Worm (Caenorhabditis elegans) whole organism, late embryonic: ENCODE results near the gene F54F7.9.

ENCODE experiments used
- C38D4.7 ChIP-seq: fragments of 200-800 bp; sonication (Bioruptor generic); optimal IDR thresholded peaks from 2 replicates; lab custom pipeline; 2018; ENCODE audit warnings: mild to moderate bottlenecking, missing genetic modification characterization, moderate library complexity, missing compliant biosample characterization
- K02D7.2 ChIP-seq: sonication (generic microtip); optimal IDR thresholded peaks from 2 replicates; lab custom pipeline; 2017; ENCODE audit warnings: mild to moderate bottlenecking, missing genetic modification characterization, missing compliant biosample characterization
- T23F11.4 ChIP-seq: fragments of 200-800 bp; sonication (Bioruptor generic); optimal IDR thresholded peaks from 2 replicates; lab custom pipeline; 2018; ENCODE audit warnings: mild to moderate bottlenecking, missing genetic modification characterization, missing compliant biosample characterization
- Y22D7AL.16 ChIP-seq: sonication (generic microtip); optimal IDR thresholded peaks from 2 replicates; lab custom pipeline; 2016; ENCODE audit warnings: missing genetic modification characterization, missing compliant biosample characterization
- ahr-1 ChIP-seq: sonication (generic microtip); optimal IDR thresholded peaks from 2 replicates; lab custom pipeline; 2016; ENCODE audit warnings: missing genetic modification characterization, missing compliant biosample characterization
- ama-1 ChIP-seq: fragments of 150-350 bp; optimal IDR thresholded peaks from 2 replicates; lab custom pipeline; 2014
- ceh-14 ChIP-seq: sonication (generic microtip); optimal IDR thresholded peaks from 2 replicates; lab custom pipeline; 2016; ENCODE audit warnings: missing genotype, missing genetic modification characterization, missing compliant biosample characterization
- ceh-18 ChIP-seq: sonication (generic microtip); optimal IDR thresholded peaks from 2 replicates; lab custom pipeline; 2016; ENCODE audit warnings: missing genetic modification characterization, missing compliant biosample characterization
- ceh-19 ChIP-seq: fragments of 200-800 bp; sonication (Bioruptor generic); optimal IDR thresholded peaks from 2 replicates; lab custom pipeline; 2018; ENCODE audit warnings: mild to moderate bottlenecking, missing genetic modification characterization, missing compliant biosample characterization
- ceh-22 ChIP-seq: sonication (generic microtip); optimal IDR thresholded peaks from 2 replicates; lab custom pipeline; 2017; ENCODE audit warnings: missing biosample characterization, missing genetic modification characterization
- ceh-30 ChIP-seq: fragments of 150-350 bp; optimal IDR thresholded peaks from 2 replicates; lab custom pipeline; 2014; ENCODE audit warnings: missing biosample characterization, missing genetic modification characterization
- ceh-31 ChIP-seq: sonication (generic microtip); optimal IDR thresholded peaks from 2 replicates; lab custom pipeline; 2016; ENCODE audit warnings: missing genetic modification characterization, missing compliant biosample characterization
- ceh-34 ChIP-seq: sonication (generic microtip); optimal IDR thresholded peaks from 2 replicates; lab custom pipeline; 2016; ENCODE audit warnings: mild to moderate bottlenecking, missing genetic modification characterization, missing compliant biosample characterization
- ceh-48 ChIP-seq: sonication (generic microtip); optimal IDR thresholded peaks from 2 replicates; lab custom pipeline; 2016; ENCODE audit warnings: missing genetic modification characterization, inconsistent platforms, missing compliant biosample characterization
- ceh-6 ChIP-seq: fragments of 200-800 bp; sonication (Bioruptor generic); optimal IDR thresholded peaks from 2 replicates; lab custom pipeline; 2018; ENCODE audit warnings: mild to moderate bottlenecking, missing genetic modification characterization, missing compliant biosample characterization
- ceh-9 ChIP-seq: sonication (generic microtip); optimal IDR thresholded peaks from 2 replicates; lab custom pipeline; 2016; ENCODE audit warnings: mild to moderate bottlenecking, missing genetic modification characterization, inconsistent platforms, missing compliant biosample characterization
- elt-2 ChIP-seq: sonication (generic microtip); optimal IDR thresholded peaks from 2 replicates; lab custom pipeline; 2016; ENCODE audit warnings: missing genetic modification reagents, missing genetic modification characterization, missing compliant biosample characterization
- ets-4 ChIP-seq: sonication (generic microtip); optimal IDR thresholded peaks from 2 replicates; lab custom pipeline; 2016; ENCODE audit warnings: missing genetic modification characterization, missing compliant biosample characterization
- eyg-1 ChIP-seq: sonication (generic microtip); optimal IDR thresholded peaks from 2 replicates; lab custom pipeline; 2016; ENCODE audit warnings: missing genotype, missing genetic modification characterization, missing compliant biosample characterization
- fax-1 ChIP-seq: sonication (generic microtip); optimal IDR thresholded peaks from 2 replicates; lab custom pipeline; 2016; ENCODE audit warnings: missing genotype, missing genetic modification characterization, missing compliant biosample characterization
- fkh-10 ChIP-seq: fragments of 150-350 bp; optimal IDR thresholded peaks from 2 replicates; lab custom pipeline; 2014; ENCODE audit warnings: missing biosample characterization, missing genetic modification reagents, missing genetic modification characterization
- gmeb-2 ChIP-seq: sonication (generic microtip); optimal IDR thresholded peaks from 2 replicates; lab custom pipeline; 2016; ENCODE audit warnings: missing genetic modification characterization, inconsistent platforms, missing compliant biosample characterization
- hlh-13 ChIP-seq: fragments of 200-800 bp; sonication (Bioruptor generic); optimal IDR thresholded peaks from 2 replicates; lab custom pipeline; 2018; ENCODE audit warnings: mild to moderate bottlenecking, missing genetic modification characterization, missing compliant biosample characterization
- hlh-8 ChIP-seq: sonication (generic microtip); optimal IDR thresholded peaks from 2 replicates; lab custom pipeline; 2016; ENCODE audit warnings: missing genotype, missing genetic modification characterization, missing compliant biosample characterization
- madf-2 ChIP-seq: sonication (generic microtip); optimal IDR thresholded peaks from 2 replicates; lab custom pipeline; 2017; ENCODE audit warnings: missing genetic modification characterization, missing compliant biosample characterization
- mec-3 ChIP-seq: sonication (generic microtip); optimal IDR thresholded peaks from 2 replicates; lab custom pipeline; 2016; ENCODE audit warnings: borderline replicate concordance, missing genetic modification characterization, missing compliant biosample characterization
- nfya-1 ChIP-seq: sonication (generic microtip); optimal IDR thresholded peaks from 2 replicates; lab custom pipeline; 2017; ENCODE audit warnings: missing genetic modification characterization, mild to moderate bottlenecking, missing compliant biosample characterization, antibody characterized with exemption, moderate library complexity
- odd-2 ChIP-seq: sonication (generic microtip); optimal IDR thresholded peaks from 2 replicates; lab custom pipeline; 2017; ENCODE audit warnings: antibody characterized with exemption, mild to moderate bottlenecking, missing genetic modification characterization, missing compliant biosample characterization
- pha-2 ChIP-seq: sonication (generic microtip); optimal IDR thresholded peaks from 2 replicates; lab custom pipeline; 2017; ENCODE audit warnings: mild to moderate bottlenecking, missing genetic modification characterization, missing compliant biosample characterization
- pqm-1 ChIP-seq: sonication (generic microtip); optimal IDR thresholded peaks from 2 replicates; lab custom pipeline; 2016; ENCODE audit warnings: missing genetic modification characterization, missing compliant biosample characterization
- pros-1 ChIP-seq: fragments of 150-350 bp; optimal IDR thresholded peaks from 2 replicates; lab custom pipeline; 2014; ENCODE audit warnings: missing biosample characterization, missing genetic modification reagents, missing genetic modification characterization
- ref-2 ChIP-seq: sonication (generic microtip); optimal IDR thresholded peaks from 2 replicates; lab custom pipeline; 2016; ENCODE audit warnings: missing genetic modification characterization, missing compliant biosample characterization
- sdc-2 ChIP-seq: sonication (generic microtip); optimal IDR thresholded peaks from 2 replicates; lab custom pipeline; 2016; ENCODE audit warnings: missing genotype, missing genetic modification characterization, missing compliant biosample characterization
- sox-2 ChIP-seq: fragments of 200-800 bp; sonication (Bioruptor generic); IDR thresholded peaks from 2 replicates; pipeline ENCODE4 v1.3.6; 2022; ENCODE audit warnings: missing genetic modification reagents, missing genetic modification characterization, missing compliant biosample characterization
- unc-3 ChIP-seq, 2 experiments: fragments of 200-800 bp in 1 of 2; sonication (Bioruptor generic) in 1 of 2; sonication (generic microtip) in 1 of 2; conservative IDR thresholded peaks in 1 of 2; optimal IDR thresholded peaks in 1 of 2; 2 replicates each; pipeline versions ENCODE4 v1.3.6 to Lab custom; 2016 to 2022; ENCODE audit warnings: missing compliant biosample characterization in 2 of 2, missing genetic modification characterization in 2 of 2, missing genetic modification reagents in 1 of 2
- zip-5 ChIP-seq: sonication (generic microtip); optimal IDR thresholded peaks from 2 replicates; lab custom pipeline; 2016; ENCODE audit warnings: missing genetic modification characterization, missing compliant biosample characterization
- ztf-16 ChIP-seq: sonication (generic microtip); optimal IDR thresholded peaks from 2 replicates; lab custom pipeline; 2017; ENCODE audit warnings: missing genetic modification characterization, missing compliant biosample characterization

F54F7.9 gene

DNA sequence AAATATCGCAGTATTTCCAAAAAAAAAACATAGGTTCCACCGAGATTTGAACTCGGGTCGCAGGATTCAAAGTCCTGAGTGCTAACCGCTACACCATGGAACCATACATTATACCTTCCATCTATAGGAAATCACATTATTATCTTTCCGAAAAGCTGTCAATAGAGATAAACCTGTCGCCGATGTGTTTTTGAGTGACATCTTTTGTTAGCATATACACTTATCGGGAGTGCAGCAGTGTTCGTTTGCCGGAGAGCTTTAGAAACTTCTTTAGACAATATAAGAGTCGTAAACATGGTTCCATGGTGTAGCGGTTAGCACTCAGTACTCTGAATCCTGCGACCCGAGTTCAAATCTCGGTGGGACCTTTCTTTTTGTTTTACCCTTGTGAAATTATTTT, 23.7 kb upstream of the F54F7.9 start:
- no peak for TF ChIP-seq K02D7.2 (tag; lab: Kevin White, UChicago)
- TF ChIP-seq ceh-6 (GFP tag; lab: Kevin White, UChicago): no peak
- no peak for TF ChIP-seq ceh-18 (tag; lab: Kevin White, UChicago)
- TF ChIP-seq pha-2 (tag; lab: Kevin White, UChicago): no peak
- TF ChIP-seq ets-4 (tag; lab: Kevin White, UChicago): no peak
- no peak for TF ChIP-seq Y22D7AL.16 (tag; lab: Kevin White, UChicago)
- no peak for TF ChIP-seq fax-1 (tag; lab: Kevin White, UChicago)
- TF ChIP-seq ceh-48: no peak
- TF ChIP-seq sdc-2: no peak
- no peak for TF ChIP-seq hlh-8
- TF ChIP-seq ahr-1 (tag; lab: Kevin White, UChicago): no peak
- TF ChIP-seq ceh-34 (tag; lab: Kevin White, UChicago): no peak
- TF ChIP-seq ceh-30 (tag; lab: Kevin White, UChicago): no peak
- TF ChIP-seq ref-2 (tag; lab: Kevin White, UChicago): no peak
- TF ChIP-seq nfya-1 (tag; lab: Kevin White, UChicago): no peak

DNA sequence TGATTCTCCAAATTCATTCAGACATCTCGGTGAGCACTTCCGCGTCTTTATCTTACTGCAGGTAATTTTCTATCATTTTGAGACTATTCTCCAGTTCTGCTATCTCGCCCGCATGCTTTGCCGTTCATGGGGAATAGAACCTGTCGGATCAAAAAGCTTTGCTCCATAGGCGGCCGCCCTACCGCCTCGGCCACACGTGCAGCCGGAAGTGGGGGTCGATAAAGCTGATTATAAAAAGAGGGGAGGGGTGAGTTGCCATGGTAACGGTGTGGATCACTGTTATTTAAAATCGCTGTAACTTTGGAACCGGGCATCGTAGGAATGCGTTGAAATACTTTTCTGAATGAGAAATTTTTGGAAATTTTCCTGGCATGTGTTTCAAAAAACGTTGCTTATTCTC, 21.9 kb upstream of the F54F7.9 start:
- TF ChIP-seq sox-2 (no peak), pqm-1 (tag; lab: Kevin White, UChicago) (no peak), C38D4.7 (GFP tag; lab: Kevin White, UChicago) (peak; percentile 4), sdc-2 (peak; percentile 12)

DNA sequence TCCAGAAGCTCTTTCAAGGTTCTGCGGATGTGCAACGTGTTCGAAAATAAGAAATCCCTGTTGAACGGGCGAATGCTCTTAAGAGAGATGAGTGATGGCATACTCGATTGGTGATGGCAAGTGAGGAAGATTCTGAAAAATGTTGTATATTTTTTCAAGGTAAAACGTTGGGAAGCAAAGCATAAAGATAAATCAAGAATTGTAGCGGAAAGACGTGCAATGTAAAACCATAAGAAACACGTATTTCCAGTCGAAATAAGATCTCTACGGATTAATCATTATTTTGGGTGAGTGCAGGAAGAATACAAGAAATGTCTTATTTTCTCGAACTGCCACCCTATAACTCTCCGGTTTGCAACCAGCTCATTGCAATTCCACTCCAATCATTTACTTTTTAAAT, 20.7 kb upstream of the F54F7.9 start, which contains the start of gene dot-1.2:
TSS of gene dot-1.2 (minus strand) at position 101 of the 400 bp plus-strand sequence.
- no peak for TF ChIP-seq ceh-19 (GFP tag; lab: Kevin White, UChicago)
- no peak for TF ChIP-seq mec-3 (tag; lab: Kevin White, UChicago)
- no peak for TF ChIP-seq ztf-16 (tag; lab: Kevin White, UChicago)
- TF ChIP-seq zip-5 (tag; lab: Kevin White, UChicago): no peak
- TF ChIP-seq ceh-9 (tag; lab: Kevin White, UChicago): no peak
- TF ChIP-seq sdc-2: no peak
- no peak for TF ChIP-seq ceh-34 (tag; lab: Kevin White, UChicago)
- TF ChIP-seq ets-4 (tag; lab: Kevin White, UChicago): no peak
- no peak for TF ChIP-seq ceh-22 (tag; lab: Kevin White, UChicago)
- no peak for TF ChIP-seq madf-2
- no peak for TF ChIP-seq ceh-14 (tag; lab: Kevin White, UChicago)
- TF ChIP-seq odd-2: no peak
- TF ChIP-seq T23F11.4: no peak
- TF ChIP-seq ceh-30 (tag; lab: Kevin White, UChicago): no peak
- no peak for TF ChIP-seq ama-1 (lab: Kevin White, UChicago)

DNA sequence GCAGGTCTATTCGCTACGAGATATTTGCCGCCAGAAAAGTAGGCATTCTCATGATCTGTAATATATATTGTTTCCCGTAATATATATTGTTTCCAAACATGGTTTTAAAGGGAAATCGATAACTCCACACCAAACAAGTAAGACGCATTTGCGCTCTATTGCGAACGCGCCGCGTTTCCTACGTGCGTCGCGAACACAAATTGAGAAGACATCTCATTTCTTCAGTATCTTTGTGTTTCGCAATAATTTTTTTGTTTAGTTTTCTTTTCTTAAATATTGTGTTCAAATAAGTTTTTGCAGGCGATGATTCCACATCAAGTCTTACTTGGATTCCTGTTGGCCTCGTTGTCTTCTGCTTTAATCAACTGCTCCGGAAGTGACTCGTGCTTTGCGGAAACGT, 16.6 kb upstream of the F54F7.9 start, which contains the start of gene F54F7.6:
TSS of gene F54F7.6 (plus strand) at position 301 of the 400 bp plus-strand sequence.
- TF ChIP-seq hlh-8 (no peak), hlh-13 (GFP tag; lab: Kevin White, UChicago) (no peak), ceh-31 (tag; lab: Kevin White, UChicago) (no peak), elt-2 (tag; lab: Kevin White, UChicago) (no peak), fax-1 (tag; lab: Kevin White, UChicago) (no peak), gmeb-2 (tag; lab: Kevin White, UChicago) (no peak), ceh-18 (tag; lab: Kevin White, UChicago) (no peak), fkh-10 (GFP tag; lab: Kevin White, UChicago) (no peak), ama-1 (lab: Kevin White, UChicago) (no peak), pros-1 (tag; lab: Kevin White, UChicago) (no peak), ceh-30 (tag; lab: Kevin White, UChicago) (no peak), unc-3 (GFP tag; conservative IDR thresholded peaks at IDR 0.05; lab: Robert Waterston, UW) (no peak), unc-3 (tag; optimal IDR thresholded peaks at IDR 0.05; lab: Kevin White, UChicago) (no peak), Y22D7AL.16 (tag; lab: Kevin White, UChicago) (no peak), sox-2 (no peak), eyg-1 (tag; lab: Kevin White, UChicago) (no peak), pqm-1 (tag; lab: Kevin White, UChicago) (no peak)
